Worm (Caenorhabditis elegans) whole organism, early embryonic: ENCODE data around the gene scpl-4.

Experiments
- B0310.2 ChIP-seq: sonication (generic microtip); optimal IDR thresholded peaks from 2 replicates; lab custom pipeline; 2016; ENCODE audit warnings: mild to moderate bottlenecking, missing genetic modification characterization, missing compliant biosample characterization
- aly-1 ChIP-seq: sonication (generic microtip); optimal IDR thresholded peaks from 2 replicates; lab custom pipeline; 2016; ENCODE audit warnings: missing genetic modification characterization, missing compliant biosample characterization
- ama-1 ChIP-seq: fragments of 150-350 bp; optimal IDR thresholded peaks from 2 replicates; lab custom pipeline; 2014
- ceh-13 ChIP-seq: fragments of 200-800 bp; sonication (Bioruptor generic); optimal IDR thresholded peaks from 2 replicates; lab custom pipeline; 2018; ENCODE audit warnings: mild to moderate bottlenecking, missing genetic modification characterization, missing compliant biosample characterization
- ceh-36 ChIP-seq: sonication (generic microtip); optimal IDR thresholded peaks from 2 replicates; lab custom pipeline; 2016; ENCODE audit warnings: missing genetic modification characterization, inconsistent platforms, missing compliant biosample characterization
- flt-1 ChIP-seq: fragments of 200-800 bp; sonication (Bioruptor generic); IDR thresholded peaks from 2 replicates; pipeline ENCODE4 v1.3.6; 2022; ENCODE audit warnings: missing genetic modification characterization, missing compliant biosample characterization
- hmbx-1 ChIP-seq: sonication (generic microtip); optimal IDR thresholded peaks from 2 replicates; lab custom pipeline; 2016; ENCODE audit warnings: mild to moderate bottlenecking, missing genetic modification characterization, missing compliant biosample characterization
- hmg-4 ChIP-seq: fragments of 200-800 bp; sonication (Bioruptor generic); optimal IDR thresholded peaks from 2 replicates; lab custom pipeline; 2018; ENCODE audit warnings: mild to moderate bottlenecking, missing genetic modification characterization, missing compliant biosample characterization
- pes-1 ChIP-seq: fragments of 200-800 bp; sonication (Bioruptor generic); IDR thresholded peaks from 2 replicates; pipeline ENCODE4 v1.3.6; 2022; ENCODE audit warnings: missing genetic modification reagents, missing genetic modification characterization, missing compliant biosample characterization
- scrt-1 ChIP-seq: fragments of 200-800 bp; sonication (Bioruptor generic); IDR thresholded peaks from 2 replicates; pipeline ENCODE4 v1.3.6; 2022; ENCODE audit warnings: missing genetic modification characterization, missing compliant biosample characterization
- sea-1 ChIP-seq: fragments of 200-800 bp; sonication (Bioruptor generic); conservative IDR thresholded peaks from 2 replicates; pipeline ENCODE4 v1.3.6; 2022; ENCODE audit warnings: missing genetic modification characterization, missing compliant biosample characterization
- tbx-11 ChIP-seq: fragments of 200-800 bp; sonication (Bioruptor generic); IDR thresholded peaks from 2 replicates; pipeline ENCODE4 v1.3.6; 2022; ENCODE audit warnings: missing genetic modification characterization, missing compliant biosample characterization
- tbx-37 ChIP-seq: fragments of 200-800 bp; sonication (Bioruptor generic); conservative IDR thresholded peaks from 2 replicates; pipeline ENCODE4 v1.3.6; 2022; ENCODE audit warnings: missing genetic modification reagents, missing genetic modification characterization, missing compliant biosample characterization
- tra-4 ChIP-seq: sonication (generic microtip); optimal IDR thresholded peaks from 2 replicates; lab custom pipeline; 2017; ENCODE audit warnings: missing genetic modification characterization, missing compliant biosample characterization

DNA sequence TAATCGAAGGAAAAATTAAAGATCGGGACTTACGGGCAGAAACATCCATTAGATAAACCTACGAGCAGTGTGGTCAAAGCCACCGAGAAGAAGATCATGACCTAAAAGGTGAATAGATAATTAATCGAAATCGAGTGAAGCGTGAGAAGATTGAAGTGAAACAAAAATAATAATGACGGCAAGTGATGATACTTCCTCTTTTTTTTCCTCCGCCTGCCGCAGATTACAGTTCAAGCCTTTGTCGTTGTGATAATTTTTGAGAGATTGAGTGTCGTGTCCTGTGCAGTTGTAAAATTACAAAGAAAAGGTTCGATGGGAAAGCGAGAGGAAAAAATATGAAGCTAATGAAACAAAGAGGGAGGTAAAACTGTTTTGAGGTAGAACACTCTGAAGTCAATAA is 6.4 kb upstream of the scpl-4 start, which contains the start of gene T21C9.9:
- no peak for TF ChIP-seq hmbx-1 (tag; lab: Kevin White, UChicago)
- no peak for TF ChIP-seq ceh-13
- TF ChIP-seq sea-1: no peak
- no peak for TF ChIP-seq hmg-4 (GFP tag; lab: Kevin White, UChicago)
- no peak for TF ChIP-seq ceh-36
- TF ChIP-seq tbx-11: no peak
- no peak for TF ChIP-seq B0310.2 (tag; lab: Kevin White, UChicago)
- TF ChIP-seq ama-1: no peak
- TF ChIP-seq flt-1 (GFP tag; lab: Robert Waterston, UW): no peak
- TF ChIP-seq pes-1 (GFP tag; lab: Robert Waterston, UW): no peak
- no peak for TF ChIP-seq tra-4 (tag; lab: Kevin White, UChicago)
- TF ChIP-seq tbx-37: no peak
- TF ChIP-seq scrt-1: no peak
- TF ChIP-seq aly-1: no peak
